Worm (Caenorhabditis elegans): ENCODE measurements around the gene H04D03.4.

H04D03.4 gene

ce11 chrIII:10427882-10428281 is 23.0 kb downstream of the H04D03.4 start, which contains the start of gene prp-3:
Gene prp-3 (minus strand): TSS chrIII:10427982.
- TF ChIP-seq sem-2 (GFP tag; optimal IDR thresholded peaks at IDR 0.05) (no peak), bed-3 (GFP tag; optimal IDR thresholded peaks at IDR 0.05) (no peak), nhr-12 (tag; optimal IDR thresholded peaks at IDR 0.05) (no peak), snpc-4 (tag; optimal IDR thresholded peaks at IDR 0.05) (no peak), blmp-1 (tag; optimal IDR thresholded peaks at IDR 0.05) (no peak), cnd-1 (tag; optimal IDR thresholded peaks at IDR 0.05) (no peak), lin-32 (GFP tag; optimal IDR thresholded peaks at IDR 0.05) (no peak)

- TF ChIP-seq ceh-43 (GFP tag; optimal IDR thresholded peaks at IDR 0.05) (no peak), ham-2 (GFP tag; optimal IDR thresholded peaks at IDR 0.05) (no peak), unc-39 (tag; optimal IDR thresholded peaks at IDR 0.05) (no peak), cnd-1 (tag; optimal IDR thresholded peaks at IDR 0.05) (no peak), mls-2 (tag; optimal IDR thresholded peaks at IDR 0.05) (no peak), bed-3 (GFP tag; optimal IDR thresholded peaks at IDR 0.05) (no peak), sptf-1 (tag; optimal IDR thresholded peaks at IDR 0.05) (no peak), snpc-4 (tag; optimal IDR thresholded peaks at IDR 0.05) (no peak), lin-13 (tag; optimal IDR thresholded peaks at IDR 0.05) (no peak), mep-1 (tag; optimal IDR thresholded peaks at IDR 0.05) (no peak)
Measured at ce11 chrIII:10423906-10424305, 27.0 kb downstream of the H04D03.4 start, which contains the start of gene M03C11.6. Gene M03C11.6 (minus strand): TSS chrIII:10424006.

- TF ChIP-seq unc-62 (GFP tag; optimal IDR thresholded peaks at IDR 0.05) (no peak), ceh-43 (GFP tag; optimal IDR thresholded peaks at IDR 0.05) (no peak), nhr-28 (tag; optimal IDR thresholded peaks at IDR 0.05) (no peak), mls-2 (tag; optimal IDR thresholded peaks at IDR 0.05) (no peak), ces-1 (GFP tag; optimal IDR thresholded peaks at IDR 0.05) (no peak), pha-4 (tag; optimal IDR thresholded peaks at IDR 0.05) (no peak), nhr-76 (tag; optimal IDR thresholded peaks at IDR 0.05) (no peak)
Measured at ce11 chrIII:10421680-10422079, 29.2 kb downstream of the H04D03.4 start.

ce11 chrIII:10415822-10416221 is 35.1 kb downstream of the H04D03.4 start, which contains the start of gene ymel-1:
Gene ymel-1 (plus strand): TSS chrIII:10416139.
- peak; percentile 25 for TF ChIP-seq M03D4.4 (tag; optimal IDR thresholded peaks at IDR 0.05)
- TF ChIP-seq ham-2 (GFP tag; optimal IDR thresholded peaks at IDR 0.05) = no peak

ce11 chrIII:10407198-10407663 is 43.7 kb downstream of the H04D03.4 start, which contains the start of gene hat-1:
Gene hat-1 (minus strand): TSS chrIII:10407248.
- peak; percentile 63 for TF ChIP-seq mep-1 (tag; optimal IDR thresholded peaks at IDR 0.05)
- TF ChIP-seq nhr-237 (tag; optimal IDR thresholded peaks at IDR 0.05) = peak; percentile 85
- peak; percentile 84 for TF ChIP-seq lin-13 (tag; optimal IDR thresholded peaks at IDR 0.05)
- TF ChIP-seq elt-1 (tag; optimal IDR thresholded peaks at IDR 0.05; ENCODE audit: borderline replicate concordance, insufficient read depth) = peak; percentile 13
- peak; percentile 27 for TF ChIP-seq tbx-8 (GFP tag; optimal IDR thresholded peaks at IDR 0.05)
- peak; percentile 7 for TF ChIP-seq unc-120 (tag; optimal IDR thresholded peaks at IDR 0.05; ENCODE audit: poor library complexity, severe bottlenecking)
- peak; percentile 84 for TF ChIP-seq lsy-2 (tag; optimal IDR thresholded peaks at IDR 0.05)
- peak; percentile 1 for TF ChIP-seq zip-8 (tag; optimal IDR thresholded peaks at IDR 0.05)
- TF ChIP-seq mls-2 (tag; optimal IDR thresholded peaks at IDR 0.05) = no peak
- peak; percentile 14 for TF ChIP-seq ztf-11 (tag; optimal IDR thresholded peaks at IDR 0.05)
- TF ChIP-seq ceh-83 (GFP tag; optimal IDR thresholded peaks at IDR 0.05) = no peak
- no peak for TF ChIP-seq snpc-4 (tag; optimal IDR thresholded peaks at IDR 0.05)
- TF ChIP-seq sptf-1 (tag; optimal IDR thresholded peaks at IDR 0.05) = peak; percentile 23
- TF ChIP-seq ces-1 (GFP tag; optimal IDR thresholded peaks at IDR 0.05) = peak; percentile 68
- TF ChIP-seq ham-2 (GFP tag; optimal IDR thresholded peaks at IDR 0.05) = peak; percentile 8
- peak; percentile 76 for TF ChIP-seq pha-4 (tag; optimal IDR thresholded peaks at IDR 0.05)
- TF ChIP-seq ceh-39 (tag; optimal IDR thresholded peaks at IDR 0.05) = peak; percentile 45
- no peak for TF ChIP-seq nhr-76 (tag; optimal IDR thresholded peaks at IDR 0.05)
- TF ChIP-seq cnd-1 (tag; optimal IDR thresholded peaks at IDR 0.05) = no peak

ce11 chrIII:10404918-10405317 is 46.0 kb downstream of the H04D03.4 start, which contains the start of the genes M03C11.3 and chl-1:
Gene M03C11.3 (plus strand): TSS chrIII:10405070.
Gene chl-1 (minus strand): TSS chrIII:10405240.
- no peak for TF ChIP-seq nhr-237 (tag; optimal IDR thresholded peaks at IDR 0.05)
- no peak for TF ChIP-seq pha-4 (tag; optimal IDR thresholded peaks at IDR 0.05)
- no peak for TF ChIP-seq flh-1 (GFP tag; optimal IDR thresholded peaks at IDR 0.05)
- TF ChIP-seq ztf-11 (tag; optimal IDR thresholded peaks at IDR 0.05) = no peak
- TF ChIP-seq nhr-12 (tag; optimal IDR thresholded peaks at IDR 0.05) = no peak
- no peak for TF ChIP-seq lin-32 (GFP tag; optimal IDR thresholded peaks at IDR 0.05)
- no peak for TF ChIP-seq unc-120 (tag; optimal IDR thresholded peaks at IDR 0.05; ENCODE audit: poor library complexity, severe bottlenecking)
- TF ChIP-seq sptf-1 (tag; optimal IDR thresholded peaks at IDR 0.05) = no peak
- TF ChIP-seq cnd-1 (tag; optimal IDR thresholded peaks at IDR 0.05) = no peak
- no peak for TF ChIP-seq elt-1 (tag; optimal IDR thresholded peaks at IDR 0.05; ENCODE audit: borderline replicate concordance, insufficient read depth)
- no peak for TF ChIP-seq mep-1 (tag; optimal IDR thresholded peaks at IDR 0.05)
- no peak for TF ChIP-seq ceh-83 (GFP tag; optimal IDR thresholded peaks at IDR 0.05)
- no peak for TF ChIP-seq nhr-28 (tag; optimal IDR thresholded peaks at IDR 0.05)
- no peak for TF ChIP-seq elt-3 (tag; optimal IDR thresholded peaks at IDR 0.05)
- TF ChIP-seq zip-8 (tag; optimal IDR thresholded peaks at IDR 0.05) = no peak
